Fruit fly (Drosophila melanogaster) whole organism, wandering third instar larva: ENCODE measurements around the gene CG10761.

Experiments
- Abd-B ChIP-seq: fragments of >200 bp; optimal IDR thresholded peaks from 2 replicates; lab custom pipeline; 2017; ENCODE audit warnings: missing biosample characterization, missing genetic modification characterization
- CG32264 ChIP-seq: fragments of 200-800 bp; sonication (Bioruptor generic); optimal IDR thresholded peaks from 2 replicates; lab custom pipeline; 2016; ENCODE audit warnings: missing biosample characterization, missing genetic modification characterization
- CG9705 ChIP-seq: fragments of 200-800 bp; sonication (Bioruptor generic); optimal IDR thresholded peaks from 2 replicates; lab custom pipeline; 2018; ENCODE audit warnings: missing biosample characterization, mild to moderate bottlenecking, missing genetic modification characterization
- CrebA ChIP-seq: fragments of 200-800 bp; sonication (Bioruptor generic); optimal IDR thresholded peaks from 2 replicates; lab custom pipeline; 2016; ENCODE audit warnings: missing biosample characterization, mild to moderate bottlenecking, missing genetic modification characterization, borderline replicate concordance
- Dfd ChIP-seq: fragments of >200 bp; optimal IDR thresholded peaks from 2 replicates; lab custom pipeline; 2017; ENCODE audit warnings: missing biosample characterization, missing genetic modification characterization
- Dif ChIP-seq: fragments of 200-275, 200-300 bp; sonication (Bioruptor generic); optimal IDR thresholded peaks from 2 replicates; lab custom pipeline; 2018; ENCODE audit warnings: missing biosample characterization, missing genetic modification characterization; ENCODE audit not compliant: partially characterized antibody
- GATAd ChIP-seq: sonication (Bioruptor generic); optimal IDR thresholded peaks from 2 replicates; lab custom pipeline; 2016; ENCODE audit warnings: missing biosample characterization, missing genetic modification characterization
- HLH106 ChIP-seq: fragments of 200-800 bp; optimal IDR thresholded peaks from 3 replicates; lab custom pipeline; 2019; ENCODE audit warnings: missing biosample characterization, mild to moderate bottlenecking, missing genetic modification characterization, moderate library complexity
- Hnf4 ChIP-seq: fragments of 200-800 bp; sonication (Bioruptor generic); optimal IDR thresholded peaks from 2 replicates; lab custom pipeline; 2016; ENCODE audit warnings: missing biosample characterization, mild to moderate bottlenecking, missing genetic modification characterization
- Hr78 ChIP-seq: fragments of >200 bp; optimal IDR thresholded peaks from 2 replicates; lab custom pipeline; 2017; ENCODE audit warnings: missing biosample characterization, missing genetic modification characterization
- Hr83 ChIP-seq: fragments of 200-300 bp; sonication (Bioruptor generic); optimal IDR thresholded peaks from 2 replicates; lab custom pipeline; 2016; ENCODE audit warnings: missing biosample characterization, mild to moderate bottlenecking, missing genetic modification characterization, moderate library complexity; ENCODE audit not compliant: poor library complexity, severe bottlenecking
- Jra ChIP-seq: sonication (Bioruptor generic); optimal IDR thresholded peaks from 2 replicates; lab custom pipeline; 2016; ENCODE audit warnings: missing biosample characterization, missing genetic modification characterization
- Mio ChIP-seq: sonication (Bioruptor generic); optimal IDR thresholded peaks from 2 replicates; lab custom pipeline; 2016; ENCODE audit warnings: missing biosample characterization, missing genetic modification characterization
- Myc ChIP-seq: fragments of >200 bp; optimal IDR thresholded peaks from 2 replicates; lab custom pipeline; 2017
- N ChIP-seq: fragments of >200 bp; optimal IDR thresholded peaks from 2 replicates; lab custom pipeline; 2018; ENCODE audit warnings: missing biosample characterization, missing external identifiers, missing genetic modification characterization
- OdsH ChIP-seq: fragments of 200-800 bp; sonication (Bioruptor generic); optimal IDR thresholded peaks from 2 replicates; lab custom pipeline; 2016; ENCODE audit warnings: missing biosample characterization, mild to moderate bottlenecking, missing genetic modification characterization
- Rel ChIP-seq, 2 experiments: fragments of 200-800 bp; sonication (Bioruptor generic) in 1 of 2; optimal IDR thresholded peaks; 2 replicates in 1 of 2; 3 replicates in 1 of 2; lab custom pipeline; 2016 to 2019; ENCODE audit warnings: mild to moderate bottlenecking in 2 of 2, missing biosample characterization in 2 of 2, missing genetic modification characterization in 2 of 2, moderate library complexity in 1 of 2
- Sp1 ChIP-seq: fragments of 200-800 bp; sonication (Bioruptor generic); optimal IDR thresholded peaks from 3 replicates; lab custom pipeline; 2019; ENCODE audit warnings: missing biosample characterization, mild to moderate bottlenecking, missing genetic modification characterization, moderate library complexity
- Vsx2 ChIP-seq: fragments of 200-300, 225-300 bp; sonication (Bioruptor generic); optimal IDR thresholded peaks from 2 replicates; lab custom pipeline; 2018; ENCODE audit warnings: missing biosample characterization, missing genetic modification characterization; ENCODE audit not compliant: partially characterized antibody
- br ChIP-seq: fragments of 200-800 bp; sonication (Bioruptor generic); optimal IDR thresholded peaks from 2 replicates; lab custom pipeline; 2016; ENCODE audit warnings: missing biosample characterization, missing genetic modification characterization
- brk ChIP-seq: fragments of 200-800 bp; sonication (Bioruptor generic); optimal IDR thresholded peaks from 2 replicates; lab custom pipeline; 2016; ENCODE audit warnings: missing biosample characterization, mild to moderate bottlenecking, missing genetic modification characterization
- dl ChIP-seq, 2 experiments: fragments of 175-275, 200-275 bp in 1 of 2; fragments of 200-275 bp in 1 of 2; sonication (Bioruptor generic); optimal IDR thresholded peaks; lab custom pipeline; 2018; ENCODE audit warnings: mild to moderate bottlenecking in 2 of 2, missing biosample characterization in 2 of 2, missing genetic modification characterization in 2 of 2, moderate library complexity in 2 of 2; ENCODE audit not compliant: partially characterized antibody in 2 of 2, insufficient read depth in 1 of 2
- dmrt93B ChIP-seq: fragments of 200-800 bp; sonication (Bioruptor generic); optimal IDR thresholded peaks from 2 replicates; lab custom pipeline; 2018; ENCODE audit warnings: missing biosample characterization, mild to moderate bottlenecking, missing genetic modification characterization
- dsf ChIP-seq: sonication (Bioruptor generic); optimal IDR thresholded peaks from 2 replicates; lab custom pipeline; 2016; ENCODE audit warnings: missing biosample characterization, missing genetic modification characterization, borderline replicate concordance
- ey ChIP-seq: fragments of 200-800 bp; sonication (Bioruptor generic); optimal IDR thresholded peaks from 2 replicates; lab custom pipeline; 2016; ENCODE audit warnings: missing biosample characterization, missing genetic modification characterization
- foxo ChIP-seq, 2 experiments: fragments of 200-800 bp; sonication (Bioruptor generic); optimal IDR thresholded peaks; 2 replicates in 1 of 2; 3 replicates in 1 of 2; lab custom pipeline; 2016 to 2017; ENCODE audit warnings: missing biosample characterization in 2 of 2, missing genetic modification characterization in 2 of 2
- fru ChIP-seq: fragments of 200-800 bp; sonication (Bioruptor generic); optimal IDR thresholded peaks from 3 replicates; lab custom pipeline; 2016; ENCODE audit warnings: missing biosample characterization, mild to moderate bottlenecking, missing genetic modification characterization
- h ChIP-seq: fragments of 200-800 bp; sonication (Bioruptor generic); optimal IDR thresholded peaks from 3 replicates; lab custom pipeline; 2016; ENCODE audit warnings: missing biosample characterization, mild to moderate bottlenecking, missing genetic modification characterization
- jim ChIP-seq: fragments of 175-275, 200-325 bp; sonication (Bioruptor generic); optimal IDR thresholded peaks from 2 replicates; lab custom pipeline; 2016; ENCODE audit warnings: missing biosample characterization, mild to moderate bottlenecking, missing genetic modification characterization
- lola ChIP-seq: fragments of >200 bp; optimal IDR thresholded peaks from 2 replicates; lab custom pipeline; 2017; ENCODE audit warnings: missing biosample characterization, missing genetic modification characterization
- pan ChIP-seq: fragments of >200 bp; optimal IDR thresholded peaks from 2 replicates; lab custom pipeline; 2017
- psq ChIP-seq: fragments of 200-800 bp; sonication (Bioruptor generic); optimal IDR thresholded peaks from 3 replicates; lab custom pipeline; 2017; ENCODE audit warnings: missing biosample characterization, mild to moderate bottlenecking, missing genetic modification characterization, moderate library complexity
- rgr ChIP-seq: fragments of 200-800 bp; sonication (Bioruptor generic); optimal IDR thresholded peaks from 3 replicates; lab custom pipeline; 2016; ENCODE audit warnings: missing biosample characterization, mild to moderate bottlenecking, missing genetic modification characterization
- sage ChIP-seq: fragments of 200-800 bp; sonication (Bioruptor generic); optimal IDR thresholded peaks from 2 replicates; lab custom pipeline; 2016; ENCODE audit warnings: missing biosample characterization, mild to moderate bottlenecking, missing genetic modification characterization
- sv ChIP-seq: fragments of 200-800 bp; sonication (Bioruptor generic); optimal IDR thresholded peaks from 3 replicates; lab custom pipeline; 2016; ENCODE audit warnings: missing biosample characterization, missing genetic modification characterization
- tai ChIP-seq: sonication (Bioruptor generic); optimal IDR thresholded peaks from 2 replicates; lab custom pipeline; 2016; ENCODE audit warnings: missing biosample characterization, missing genetic modification characterization
- usp ChIP-seq: fragments of >200 bp; optimal IDR thresholded peaks from 2 replicates; lab custom pipeline; 2017; ENCODE audit warnings: missing biosample characterization, missing genetic modification characterization
- woc ChIP-seq: sonication (Bioruptor generic); optimal IDR thresholded peaks from 2 replicates; lab custom pipeline; 2016; ENCODE audit warnings: missing biosample characterization, mild to moderate bottlenecking, missing genetic modification characterization

Gene CG10761

DNA sequence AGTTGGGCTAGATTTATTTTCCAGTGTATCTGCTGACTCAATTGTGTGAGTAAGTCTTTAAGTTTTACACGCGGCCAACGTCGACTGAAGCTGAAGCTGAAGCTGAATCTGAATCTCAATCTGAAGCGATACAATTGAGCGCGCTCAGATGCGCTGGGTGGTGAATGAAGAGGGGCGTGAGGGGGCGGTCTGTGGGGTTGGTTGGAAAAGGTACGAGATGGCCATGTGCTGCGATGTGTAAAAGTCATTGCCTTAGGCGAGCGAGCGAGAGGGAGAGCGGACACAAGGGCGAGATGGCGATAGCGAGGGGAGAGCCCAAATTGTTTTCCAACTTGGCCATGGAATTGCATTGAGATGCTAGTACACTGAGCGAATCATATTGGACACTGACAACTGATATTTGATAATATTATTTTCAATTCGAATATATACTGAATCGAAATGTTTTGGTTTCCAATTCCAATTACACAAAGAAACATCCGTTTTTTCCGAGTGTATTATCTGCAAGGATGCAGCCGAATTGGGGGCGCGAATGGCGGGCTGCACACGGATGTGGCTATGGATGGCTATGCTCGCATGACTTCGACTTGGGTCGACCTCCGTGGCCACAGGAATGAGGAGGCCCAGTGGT is 34.1 kb upstream of the CG10761 start:
- TF ChIP-seq Hr83, result no peak
- TF ChIP-seq Rel (GFP tag; optimal IDR thresholded peaks at IDR 0.05; lab: Kevin White, UChicago), result peak; percentile 0
- TF ChIP-seq Rel (tag; optimal IDR thresholded peaks at IDR 0.05; lab: Kevin White, UChicago), result peak; percentile 45
- TF ChIP-seq Sp1 (GFP tag; lab: Kevin White, UChicago), result peak; percentile 57
- peak; percentile 69 for TF ChIP-seq br (GFP tag; lab: Kevin White, UChicago)
- peak; percentile 76 for TF ChIP-seq rgr (GFP tag; lab: Kevin White, UChicago)
- no peak for TF ChIP-seq dl (GFP tag; optimal IDR thresholded peaks at IDR 0.05; lab: Kevin White, UChicago; ENCODE audit: insufficient read depth in 1 of 2, partially characterized antibody in 2 of 2)
- no peak for TF ChIP-seq tai (GFP tag; lab: Kevin White, UChicago)
- TF ChIP-seq Vsx2, result no peak
- TF ChIP-seq dmrt93B, result peak; percentile 27
- peak; percentile 82 for TF ChIP-seq ey (GFP tag; lab: Kevin White, UChicago)
- no peak for TF ChIP-seq pan
- no peak for TF ChIP-seq Mio (GFP tag; lab: Kevin White, UChicago)
- TF ChIP-seq foxo (GFP tag; optimal IDR thresholded peaks at IDR 0.05; lab: Kevin White, UChicago), result peak in 1 of 2 experiments; percentile 86
- TF ChIP-seq lola (GFP tag; lab: Kevin White, UChicago), result no peak
- no peak for TF ChIP-seq N
- TF ChIP-seq dsf (GFP tag; lab: Kevin White, UChicago), result no peak
- no peak for TF ChIP-seq CG9705 (GFP tag; lab: Kevin White, UChicago)
- TF ChIP-seq CrebA, result no peak
- no peak for TF ChIP-seq jim (GFP tag; lab: Kevin White, UChicago)
- TF ChIP-seq brk (GFP tag; lab: Kevin White, UChicago), result no peak
- TF ChIP-seq h (GFP tag; lab: Kevin White, UChicago), result peak; percentile 77
- peak; percentile 55 for TF ChIP-seq Hnf4
- TF ChIP-seq Dfd (GFP tag; lab: Kevin White, UChicago), result no peak
- peak; percentile 66 for TF ChIP-seq OdsH (GFP tag; lab: Kevin White, UChicago)
- peak; percentile 14 for TF ChIP-seq CG32264 (GFP tag; lab: Kevin White, UChicago)
- no peak for TF ChIP-seq usp
- peak; percentile 63 for TF ChIP-seq woc (GFP tag; lab: Kevin White, UChicago)
- no peak for TF ChIP-seq sage (GFP tag; lab: Kevin White, UChicago)
- TF ChIP-seq Abd-B (GFP tag; lab: Kevin White, UChicago), result no peak
- no peak for TF ChIP-seq Hr78 (GFP tag; lab: Kevin White, UChicago)
- peak; percentile 85 for TF ChIP-seq fru
- TF ChIP-seq sv, result no peak
- TF ChIP-seq Jra (GFP tag; lab: Kevin White, UChicago), result no peak
- TF ChIP-seq Dif, result no peak
- TF ChIP-seq psq, result peak; percentile 13
- no peak for TF ChIP-seq Myc (lab: Kevin White, UChicago)
- no peak for TF ChIP-seq GATAd (GFP tag; lab: Kevin White, UChicago)
- peak; percentile 64 for TF ChIP-seq HLH106

DNA sequence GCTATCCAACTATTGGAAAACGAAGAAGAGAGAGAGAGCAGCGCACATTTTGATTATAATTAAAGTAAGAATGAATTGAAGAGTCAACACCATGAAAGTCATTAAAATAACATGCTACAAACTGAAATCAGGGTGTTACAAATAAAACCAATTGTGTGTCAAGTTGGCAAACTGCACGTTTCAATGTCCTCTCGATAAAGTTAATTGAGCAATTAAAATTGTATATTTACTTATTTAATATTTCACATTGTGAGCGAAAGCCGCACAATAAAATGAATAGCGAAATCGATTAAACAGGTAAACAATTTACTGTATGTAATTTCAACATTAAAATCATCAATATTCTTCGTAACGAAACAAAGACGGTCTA is 33.5 kb upstream of the CG10761 start:
- no peak for TF ChIP-seq Mio (GFP tag; lab: Kevin White, UChicago)
- no peak for TF ChIP-seq h (GFP tag; lab: Kevin White, UChicago)
- TF ChIP-seq rgr (GFP tag; lab: Kevin White, UChicago), result no peak
- peak; percentile 31 for TF ChIP-seq HLH106
- no peak for TF ChIP-seq Myc (lab: Kevin White, UChicago)
- TF ChIP-seq br (GFP tag; lab: Kevin White, UChicago), result no peak
- no peak for TF ChIP-seq sv
- TF ChIP-seq Sp1 (GFP tag; lab: Kevin White, UChicago), result peak; percentile 37
- no peak for TF ChIP-seq pan
- no peak for TF ChIP-seq CG9705 (GFP tag; lab: Kevin White, UChicago)
- no peak for TF ChIP-seq Vsx2
- TF ChIP-seq CrebA, result no peak
- no peak for TF ChIP-seq Hr78 (GFP tag; lab: Kevin White, UChicago)
- no peak for TF ChIP-seq dl (GFP tag; optimal IDR thresholded peaks at IDR 0.05; lab: Kevin White, UChicago; ENCODE audit: insufficient read depth in 1 of 2, partially characterized antibody in 2 of 2)
- no peak for TF ChIP-seq dsf (GFP tag; lab: Kevin White, UChicago)
- TF ChIP-seq ey (GFP tag; lab: Kevin White, UChicago), result no peak
- no peak for TF ChIP-seq Dif
- peak; percentile 9 for TF ChIP-seq OdsH (GFP tag; lab: Kevin White, UChicago)
- no peak for TF ChIP-seq Hnf4
- no peak for TF ChIP-seq sage (GFP tag; lab: Kevin White, UChicago)
- TF ChIP-seq usp, result no peak
- TF ChIP-seq CG32264 (GFP tag; lab: Kevin White, UChicago), result no peak
- no peak for TF ChIP-seq Dfd (GFP tag; lab: Kevin White, UChicago)
- TF ChIP-seq jim (GFP tag; lab: Kevin White, UChicago), result no peak
- TF ChIP-seq psq, result peak; percentile 7
- TF ChIP-seq Abd-B (GFP tag; lab: Kevin White, UChicago), result no peak
- TF ChIP-seq dmrt93B, result peak; percentile 10
- TF ChIP-seq GATAd (GFP tag; lab: Kevin White, UChicago), result peak; percentile 15
- TF ChIP-seq foxo (GFP tag; optimal IDR thresholded peaks at IDR 0.05; lab: Kevin White, UChicago), result peak in 1 of 2 experiments; percentile 19
- no peak for TF ChIP-seq Hr83
- TF ChIP-seq lola (GFP tag; lab: Kevin White, UChicago), result no peak
- TF ChIP-seq woc (GFP tag; lab: Kevin White, UChicago), result no peak
- no peak for TF ChIP-seq Rel (GFP tag; optimal IDR thresholded peaks at IDR 0.05; lab: Kevin White, UChicago)
- TF ChIP-seq Rel (tag; optimal IDR thresholded peaks at IDR 0.05; lab: Kevin White, UChicago), result no peak
- no peak for TF ChIP-seq N
- no peak for TF ChIP-seq tai (GFP tag; lab: Kevin White, UChicago)
- TF ChIP-seq Jra (GFP tag; lab: Kevin White, UChicago), result no peak
- no peak for TF ChIP-seq brk (GFP tag; lab: Kevin White, UChicago)
- TF ChIP-seq fru, result no peak
